In genomic region chr3L:649025-649769, dm6 we compare ENCODE assay signal across 1 fruit fly cellular context.
TF ChIP-seq lines count a peak whose summit lies in the region.

No protein-coding gene starts in this region.

TF ChIP-seq in whole organism, embryonic, 481 proteins besides CTCF, POLR2A, EP300 and RAD21 (continued from another document):
- no peak for TF ChIP-seq sna (GFP tag; IDR thresholded peaks at IDR 0.05; lab: Robert Waterston, UW; ENCODE audit: partially characterized antibody)
- TF ChIP-seq wor (GFP tag; IDR thresholded peaks at IDR 0.05; lab: Robert Waterston, UW): no peak
- TF ChIP-seq Atf6 (GFP tag; IDR thresholded peaks at IDR 0.05; lab: Robert Waterston, UW): no peak
- no peak for TF ChIP-seq CG6254 (GFP tag; optimal IDR thresholded peaks at IDR 0.05; lab: Kevin White, UChicago)
- no peak for TF ChIP-seq CG3847 (GFP tag; IDR thresholded peaks at IDR 0.05; lab: Robert Waterston, UW)
- TF ChIP-seq cas (GFP tag; IDR thresholded peaks at IDR 0.05; lab: Robert Waterston, UW): no peak
- no peak for TF ChIP-seq pros (GFP tag; optimal IDR thresholded peaks at IDR 0.05; lab: Kevin White, UChicago)
- no peak for TF ChIP-seq CG4854 (GFP tag; optimal IDR thresholded peaks at IDR 0.05; lab: Kevin White, UChicago)
- no peak for TF ChIP-seq nmo (GFP tag; optimal IDR thresholded peaks at IDR 0.05; lab: Kevin White, UChicago)
- no peak for TF ChIP-seq ac (GFP tag; optimal IDR thresholded peaks at IDR 0.05; lab: Kevin White, UChicago)
- TF ChIP-seq CG3726 (GFP tag; IDR thresholded peaks at IDR 0.05; lab: Robert Waterston, UW): no peak
- no peak for TF ChIP-seq scrt (GFP tag; optimal IDR thresholded peaks at IDR 0.05; lab: Kevin White, UChicago)
- no peak for TF ChIP-seq HLH54F (GFP tag; optimal IDR thresholded peaks at IDR 0.05; lab: Kevin White, UChicago)
- no peak for TF ChIP-seq CG9876 (GFP tag; optimal IDR thresholded peaks at IDR 0.05; lab: Kevin White, UChicago)
- no peak for TF ChIP-seq Hand (GFP tag; optimal IDR thresholded peaks at IDR 0.05; lab: Kevin White, UChicago)
- no peak for TF ChIP-seq peb (GFP tag; IDR thresholded peaks at IDR 0.05; lab: Robert Waterston, UW)
- peak; percentile 51 for TF ChIP-seq lab (GFP tag; optimal IDR thresholded peaks at IDR 0.05; lab: Kevin White, UChicago)
- no peak for TF ChIP-seq nerfin-2 (GFP tag; IDR thresholded peaks at IDR 0.05; lab: Robert Waterston, UW; ENCODE audit: partially characterized antibody)
- TF ChIP-seq CG17359 (tag; optimal IDR thresholded peaks at IDR 0.05; lab: Kevin White, UChicago): no peak
- no peak for TF ChIP-seq Xrp1 (GFP tag; IDR thresholded peaks at IDR 0.05; lab: Robert Waterston, UW)
- TF ChIP-seq slbo (GFP tag; IDR thresholded peaks at IDR 0.05; lab: Robert Waterston, UW): no peak
- TF ChIP-seq zen (tag; optimal IDR thresholded peaks at IDR 0.05; lab: Kevin White, UChicago): no peak
- no peak for TF ChIP-seq CG16779 (GFP tag; IDR thresholded peaks at IDR 0.05; lab: Robert Waterston, UW)
- no peak for TF ChIP-seq CG18619 (GFP tag; optimal IDR thresholded peaks at IDR 0.05; lab: Kevin White, UChicago)
- no peak for TF ChIP-seq disco-r (GFP tag; optimal IDR thresholded peaks at IDR 0.05; lab: Kevin White, UChicago)
- TF ChIP-seq CG15269 (tag; optimal IDR thresholded peaks at IDR 0.05; lab: Kevin White, UChicago): no peak
- no peak for TF ChIP-seq stc (GFP tag; IDR thresholded peaks at IDR 0.05; lab: Robert Waterston, UW)
- no peak for TF ChIP-seq CG4707 (GFP tag; optimal IDR thresholded peaks at IDR 0.05; lab: Kevin White, UChicago)
- TF ChIP-seq usp (GFP tag; optimal IDR thresholded peaks at IDR 0.05; lab: Kevin White, UChicago): no peak
- TF ChIP-seq CG1024 (GFP tag; IDR thresholded peaks at IDR 0.05; lab: Robert Waterston, UW): no peak
- no peak for TF ChIP-seq ash1 (GFP tag; optimal IDR thresholded peaks at IDR 0.05; lab: Kevin White, UChicago)
- TF ChIP-seq Rx (GFP tag; IDR thresholded peaks at IDR 0.05; lab: Robert Waterston, UW): no peak
- no peak for TF ChIP-seq tx (GFP tag; optimal IDR thresholded peaks at IDR 0.05; lab: Kevin White, UChicago)
- TF ChIP-seq sr (GFP tag; IDR thresholded peaks at IDR 0.05; lab: Robert Waterston, UW): no peak
- TF ChIP-seq bsh (GFP tag; optimal IDR thresholded peaks at IDR 0.05; lab: Kevin White, UChicago): no peak
- TF ChIP-seq ftz-f1 (GFP tag; optimal IDR thresholded peaks at IDR 0.05; lab: Kevin White, UChicago): peak; percentile 51
- TF ChIP-seq Hr39 (optimal IDR thresholded peaks at IDR 0.05; lab: Kevin White, UChicago): no peak
- no peak for TF ChIP-seq CG7928 (GFP tag; optimal IDR thresholded peaks at IDR 0.05; lab: Kevin White, UChicago)
- no peak for TF ChIP-seq Spps (tag; optimal IDR thresholded peaks at IDR 0.05; lab: Kevin White, UChicago)
- TF ChIP-seq Dbx (GFP tag; IDR thresholded peaks at IDR 0.05; lab: Robert Waterston, UW): no peak
- no peak for TF ChIP-seq CG12942 (GFP tag; optimal IDR thresholded peaks at IDR 0.05; lab: Kevin White, UChicago)
- no peak for TF ChIP-seq jigr1 (GFP tag; IDR thresholded peaks at IDR 0.05; lab: Robert Waterston, UW)
- no peak for TF ChIP-seq Optix (GFP tag; IDR thresholded peaks at IDR 0.05; lab: Robert Waterston, UW)
- TF ChIP-seq prd (optimal IDR thresholded peaks at IDR 0.05; lab: Kevin White, UChicago): no peak
- TF ChIP-seq prd (GFP tag; IDR thresholded peaks at IDR 0.05; lab: Robert Waterston, UW): peak; percentile 13; the same call in 1 of the 3 replicates
- TF ChIP-seq Bgb (GFP tag; IDR thresholded peaks at IDR 0.05; lab: Robert Waterston, UW; ENCODE audit: partially characterized antibody): no peak
- TF ChIP-seq CG18011 (GFP tag; optimal IDR thresholded peaks at IDR 0.05; lab: Kevin White, UChicago): no peak
- no peak for TF ChIP-seq CG11504 (tag; optimal IDR thresholded peaks at IDR 0.05; lab: Kevin White, UChicago)
- 0 out of 2 replicates have a peak, but pooled peaks have one; percentile 4 for TF ChIP-seq Rfx (GFP tag; IDR thresholded peaks at IDR 0.05; lab: Robert Waterston, UW)
- TF ChIP-seq CG6765 (GFP tag; optimal IDR thresholded peaks at IDR 0.05; lab: Kevin White, UChicago): no peak
- TF ChIP-seq dm (GFP tag; optimal IDR thresholded peaks at IDR 0.05; lab: Kevin White, UChicago): no peak
- TF ChIP-seq chinmo (GFP tag; IDR thresholded peaks at IDR 0.05; lab: Robert Waterston, UW; ENCODE audit: partially characterized antibody): no peak
- TF ChIP-seq pb (GFP tag; optimal IDR thresholded peaks at IDR 0.05; lab: Kevin White, UChicago): no peak
- TF ChIP-seq CG11456 (GFP tag; IDR thresholded peaks at IDR 0.05; lab: Robert Waterston, UW): no peak
- TF ChIP-seq p53 (GFP tag; optimal IDR thresholded peaks at IDR 0.05; lab: Kevin White, UChicago): no peak
- TF ChIP-seq CG13287 (GFP tag; IDR thresholded peaks at IDR 0.05; lab: Robert Waterston, UW; ENCODE audit: partially characterized antibody): no peak
- TF ChIP-seq CkIIα-i1 (GFP tag; IDR thresholded peaks at IDR 0.05; lab: Robert Waterston, UW): 0 out of 2 replicates have a peak, but pooled peaks have one; percentile 4
- TF ChIP-seq Aef1 (GFP tag; IDR thresholded peaks at IDR 0.05; lab: Robert Waterston, UW): no peak
- peak; percentile 36 for TF ChIP-seq mirr (GFP tag; optimal IDR thresholded peaks at IDR 0.05; lab: Kevin White, UChicago)
- TF ChIP-seq chif (GFP tag; optimal IDR thresholded peaks at IDR 0.05; lab: Kevin White, UChicago): no peak
- TF ChIP-seq CG6272 (GFP tag; IDR thresholded peaks at IDR 0.05; lab: Robert Waterston, UW): no peak
- TF ChIP-seq odd (GFP tag; optimal IDR thresholded peaks at IDR 0.05; lab: Kevin White, UChicago): no peak
- no peak for TF ChIP-seq Ets97D (GFP tag; optimal IDR thresholded peaks at IDR 0.05; lab: Kevin White, UChicago)
- no peak for TF ChIP-seq otp (GFP tag; IDR thresholded peaks at IDR 0.05; lab: Robert Waterston, UW)
- no peak for TF ChIP-seq CG7745 (tag; optimal IDR thresholded peaks at IDR 0.05; lab: Kevin White, UChicago)
- no peak for TF ChIP-seq Pdp1 (GFP tag; optimal IDR thresholded peaks at IDR 0.05; lab: Kevin White, UChicago)
